Worm (Caenorhabditis elegans) whole organism, late embryonic: ENCODE data around the gene snx-6.
"Not testable (repeated sequence)": the region's sequence is repeated elsewhere in the genome, so short reads cannot be mapped to it uniquely, and the experiment has no call there.

Experiments
- C08G9.2 ChIP-seq: sonication (generic microtip); optimal IDR thresholded peaks from 2 replicates; lab custom pipeline; 2016; ENCODE audit warnings: mild to moderate bottlenecking, missing genetic modification characterization, moderate library complexity, missing compliant biosample characterization
- K02D7.2 ChIP-seq: sonication (generic microtip); optimal IDR thresholded peaks from 2 replicates; lab custom pipeline; 2017; ENCODE audit warnings: mild to moderate bottlenecking, missing genetic modification characterization, missing compliant biosample characterization
- ama-1 ChIP-seq: fragments of 150-350 bp; optimal IDR thresholded peaks from 2 replicates; lab custom pipeline; 2014
- ceh-14 ChIP-seq: sonication (generic microtip); optimal IDR thresholded peaks from 2 replicates; lab custom pipeline; 2016; ENCODE audit warnings: missing genotype, missing genetic modification characterization, missing compliant biosample characterization
- ceh-2 ChIP-seq: sonication (generic microtip); optimal IDR thresholded peaks from 2 replicates; lab custom pipeline; 2016; ENCODE audit warnings: missing genotype, missing genetic modification characterization, missing compliant biosample characterization
- ceh-24 ChIP-seq: sonication (generic microtip); optimal IDR thresholded peaks from 2 replicates; lab custom pipeline; 2016; ENCODE audit warnings: mild to moderate bottlenecking, missing genetic modification characterization, missing compliant biosample characterization
- ceh-34 ChIP-seq: sonication (generic microtip); optimal IDR thresholded peaks from 2 replicates; lab custom pipeline; 2016; ENCODE audit warnings: mild to moderate bottlenecking, missing genetic modification characterization, missing compliant biosample characterization
- ceh-45 ChIP-seq: fragments of 200-800 bp; sonication (Bioruptor generic); IDR thresholded peaks from 2 replicates; pipeline ENCODE4 v1.3.6; 2022; ENCODE audit warnings: missing genetic modification reagents, missing genetic modification characterization, missing compliant biosample characterization
- ceh-6 ChIP-seq: fragments of 200-800 bp; sonication (Bioruptor generic); optimal IDR thresholded peaks from 2 replicates; lab custom pipeline; 2018; ENCODE audit warnings: mild to moderate bottlenecking, missing genetic modification characterization, missing compliant biosample characterization
- dmd-4 ChIP-seq: sonication (generic microtip); optimal IDR thresholded peaks from 2 replicates; lab custom pipeline; 2016; ENCODE audit warnings: borderline replicate concordance, missing genetic modification characterization, missing compliant biosample characterization
- dve-1 ChIP-seq: sonication (generic microtip); optimal IDR thresholded peaks from 2 replicates; lab custom pipeline; 2017; ENCODE audit warnings: antibody characterized with exemption, mild to moderate bottlenecking, missing genetic modification characterization, missing compliant biosample characterization
- elt-2 ChIP-seq: sonication (generic microtip); optimal IDR thresholded peaks from 2 replicates; lab custom pipeline; 2016; ENCODE audit warnings: missing genetic modification reagents, missing genetic modification characterization, missing compliant biosample characterization
- elt-4 ChIP-seq: sonication (generic microtip); optimal IDR thresholded peaks from 2 replicates; lab custom pipeline; 2016; ENCODE audit warnings: missing genetic modification characterization, missing compliant biosample characterization
- lim-6 ChIP-seq: sonication (generic microtip); optimal IDR thresholded peaks from 2 replicates; lab custom pipeline; 2016; ENCODE audit warnings: missing genetic modification characterization, missing compliant biosample characterization
- madf-2 ChIP-seq: sonication (generic microtip); optimal IDR thresholded peaks from 2 replicates; lab custom pipeline; 2017; ENCODE audit warnings: missing genetic modification characterization, missing compliant biosample characterization
- nhr-11 ChIP-seq: fragments of 150-350 bp; optimal IDR thresholded peaks from 2 replicates; lab custom pipeline; 2014; ENCODE audit warnings: missing biosample characterization, missing genetic modification characterization
- nhr-232 ChIP-seq: sonication (generic microtip); optimal IDR thresholded peaks from 2 replicates; lab custom pipeline; 2016; ENCODE audit warnings: missing genetic modification characterization, missing compliant biosample characterization
- npax-4 ChIP-seq: sonication (generic microtip); optimal IDR thresholded peaks from 2 replicates; lab custom pipeline; 2016; ENCODE audit warnings: missing genetic modification characterization, missing compliant biosample characterization
- odd-2 ChIP-seq: sonication (generic microtip); optimal IDR thresholded peaks from 2 replicates; lab custom pipeline; 2017; ENCODE audit warnings: antibody characterized with exemption, mild to moderate bottlenecking, missing genetic modification characterization, missing compliant biosample characterization
- pag-3 ChIP-seq: sonication (generic microtip); optimal IDR thresholded peaks from 2 replicates; lab custom pipeline; 2016; ENCODE audit warnings: missing compliant biosample characterization, missing genetic modification characterization, borderline replicate concordance
- pat-9 ChIP-seq: fragments of 200-800 bp; sonication (Bioruptor generic); optimal IDR thresholded peaks from 2 replicates; lab custom pipeline; 2018; ENCODE audit warnings: mild to moderate bottlenecking, missing genetic modification characterization, moderate library complexity, missing compliant biosample characterization
- pha-4 ChIP-seq: fragments of 150-350 bp; optimal IDR thresholded peaks from 2 replicates; lab custom pipeline; 2018; ENCODE audit warnings: missing biosample characterization, missing genetic modification reagents, missing genetic modification characterization
- rnt-1 ChIP-seq: sonication (generic microtip); optimal IDR thresholded peaks from 2 replicates; lab custom pipeline; 2016; ENCODE audit warnings: missing genetic modification characterization, missing compliant biosample characterization
- sdc-2 ChIP-seq: sonication (generic microtip); optimal IDR thresholded peaks from 2 replicates; lab custom pipeline; 2016; ENCODE audit warnings: missing genotype, missing genetic modification characterization, missing compliant biosample characterization
- syd-9 ChIP-seq: sonication (generic microtip); optimal IDR thresholded peaks from 2 replicates; lab custom pipeline; 2016; ENCODE audit warnings: mild to moderate bottlenecking, missing genetic modification characterization, moderate library complexity, missing compliant biosample characterization
- ttx-3 ChIP-seq: sonication (generic microtip); optimal IDR thresholded peaks from 2 replicates; lab custom pipeline; 2016; ENCODE audit warnings: missing genetic modification reagents, missing genetic modification characterization, missing compliant biosample characterization
- unc-3 ChIP-seq, 2 experiments: fragments of 200-800 bp in 1 of 2; sonication (Bioruptor generic) in 1 of 2; sonication (generic microtip) in 1 of 2; conservative IDR thresholded peaks in 1 of 2; optimal IDR thresholded peaks in 1 of 2; 2 replicates each; pipeline versions ENCODE4 v1.3.6 to Lab custom; 2016 to 2022; ENCODE audit warnings: missing compliant biosample characterization in 2 of 2, missing genetic modification characterization in 2 of 2, missing genetic modification reagents in 1 of 2
- unc-42 ChIP-seq: sonication (generic microtip); optimal IDR thresholded peaks from 2 replicates; lab custom pipeline; 2016; ENCODE audit warnings: missing genotype, missing genetic modification characterization, missing compliant biosample characterization

snx-6 gene

DNA sequence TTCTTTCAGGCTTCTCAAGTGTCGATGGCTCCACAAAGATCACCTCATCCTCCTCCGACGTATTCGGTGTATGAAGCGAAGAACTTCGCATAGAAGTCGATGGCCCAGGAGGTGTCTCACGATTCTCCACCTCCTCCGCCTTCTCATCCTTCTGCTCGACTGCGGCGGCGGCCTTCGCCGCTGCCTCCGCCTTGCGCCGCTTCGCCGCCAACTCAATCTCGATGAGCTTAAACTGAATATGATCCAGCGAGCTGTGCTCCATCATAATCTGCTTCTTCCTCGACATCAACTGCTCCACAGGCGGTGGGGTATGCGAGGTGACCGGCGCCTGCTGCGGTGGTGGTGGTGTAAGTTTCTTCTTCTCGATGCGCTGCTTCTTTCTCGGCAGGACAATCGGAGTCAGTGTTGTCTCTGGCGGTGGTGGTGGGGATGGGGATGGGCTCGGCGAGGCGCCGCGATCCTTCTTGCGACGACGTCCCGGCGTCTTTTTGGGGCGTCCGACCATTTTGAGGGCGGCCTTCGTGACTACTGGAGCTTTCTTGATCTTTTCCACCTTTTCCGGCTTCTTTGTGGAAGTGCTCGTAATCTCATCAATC, 35.9 kb downstream of the snx-6 start:
- no peak for TF ChIP-seq ceh-34 (tag; lab: Kevin White, UChicago)

DNA sequence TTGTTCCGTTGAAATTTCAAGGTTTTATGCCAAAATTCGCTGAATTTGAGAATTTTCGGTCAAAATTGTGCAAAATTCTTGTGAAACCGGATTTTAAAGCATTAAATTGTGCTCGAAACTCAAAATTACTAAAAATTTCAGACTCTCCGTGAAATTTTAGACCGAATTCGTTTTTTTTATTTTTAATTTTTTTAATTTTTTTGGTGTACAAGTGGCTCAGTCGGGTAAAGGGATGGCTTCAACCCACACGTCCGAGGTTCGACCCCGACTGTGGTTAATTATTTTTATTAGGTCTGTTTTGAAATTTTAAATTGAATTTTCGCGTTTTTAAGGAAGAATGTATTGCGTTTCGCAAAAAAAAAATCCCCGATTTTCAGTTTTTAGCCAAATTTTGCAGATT, 40.9 kb downstream of the snx-6 start:
- TF ChIP-seq nhr-11 (no peak), ceh-45 (GFP tag; lab: Robert Waterston, UW) (no peak), dmd-4 (tag; lab: Kevin White, UChicago) (no peak), ceh-6 (GFP tag; lab: Kevin White, UChicago) (no peak), ttx-3 (tag; lab: Kevin White, UChicago) (no peak), C08G9.2 (no peak), dve-1 (tag; lab: Kevin White, UChicago) (no peak), elt-4 (tag; lab: Kevin White, UChicago) (no peak), pha-4 (no peak), madf-2 (no peak), sdc-2 (tag; lab: Kevin White, UChicago) (no peak)

ce11 chrV:17935857-17936256, 44.0 kb downstream of the snx-6 start:
- TF ChIP-seq npax-4 (tag; lab: Kevin White, UChicago) (no peak), ama-1 (lab: Kevin White, UChicago) (no peak), ceh-2 (tag; lab: Kevin White, UChicago) (no peak)

DNA sequence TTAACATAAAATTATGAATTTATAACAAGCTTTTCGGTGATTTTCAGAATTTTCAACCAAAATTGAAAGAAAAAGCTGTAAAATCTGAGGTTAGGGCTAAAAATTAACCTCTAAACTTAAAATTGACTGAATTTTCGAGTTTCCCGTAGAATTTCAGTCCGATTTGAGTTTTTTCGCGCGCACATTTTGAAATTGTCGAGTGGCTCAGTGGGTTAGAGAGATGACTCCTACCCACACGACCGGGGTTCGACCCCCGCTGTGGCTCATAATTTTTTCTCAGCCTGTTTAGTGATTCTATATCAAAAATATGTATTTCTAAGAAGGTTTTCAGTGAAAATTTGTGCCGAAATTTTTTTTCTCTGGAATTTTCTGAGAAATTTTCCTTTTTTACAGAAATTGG, 48.1 kb downstream of the snx-6 start:
- no peak for TF ChIP-seq syd-9 (tag; lab: Kevin White, UChicago)
- no peak for TF ChIP-seq nhr-232 (tag; lab: Kevin White, UChicago)
- TF ChIP-seq ceh-24 (tag; lab: Kevin White, UChicago), result no peak
- no peak for TF ChIP-seq unc-3 (GFP tag; conservative IDR thresholded peaks at IDR 0.05; lab: Robert Waterston, UW)
- no peak for TF ChIP-seq unc-3 (tag; optimal IDR thresholded peaks at IDR 0.05; lab: Kevin White, UChicago)
- TF ChIP-seq dve-1 (tag; lab: Kevin White, UChicago), result no peak
- TF ChIP-seq elt-2 (tag; lab: Kevin White, UChicago), result no peak
- TF ChIP-seq rnt-1 (tag; lab: Kevin White, UChicago), result no peak
- TF ChIP-seq ceh-14 (tag; lab: Kevin White, UChicago), result no peak
- no peak for TF ChIP-seq ceh-2 (tag; lab: Kevin White, UChicago)
- no peak for TF ChIP-seq unc-42
- no peak for TF ChIP-seq lim-6 (tag; lab: Kevin White, UChicago)

DNA sequence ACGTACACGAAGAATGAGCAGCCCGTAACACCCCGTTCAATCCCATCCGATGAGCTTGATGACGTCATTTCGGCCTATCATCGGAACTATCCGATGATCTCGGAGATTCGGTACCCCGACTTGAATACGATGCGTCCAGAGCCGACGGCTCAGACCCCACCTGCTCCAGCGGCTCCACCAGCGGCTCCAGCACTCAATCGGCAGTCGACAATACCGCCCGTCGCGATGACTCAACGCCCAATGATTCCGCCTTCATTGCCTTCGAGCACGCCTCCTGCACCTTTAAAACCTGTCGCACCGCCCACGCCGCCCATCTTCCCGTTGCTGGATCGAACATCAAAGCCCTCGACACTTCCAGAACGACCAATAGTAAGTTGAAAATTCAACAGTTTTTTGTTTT, 51.8 kb downstream of the snx-6 start:
- TF ChIP-seq pat-9 (tag; lab: Kevin White, UChicago) (no peak), K02D7.2 (tag; lab: Kevin White, UChicago) (no peak), pag-3 (tag; lab: Kevin White, UChicago) (peak; percentile 46), npax-4 (tag; lab: Kevin White, UChicago) (no peak)

ce11 chrV:17924095-17925000, 55.5 kb downstream of the snx-6 start, which contains the start of gene usp-50:
TSS of gene usp-50 (plus strand) at chrV:17924916.
- TF ChIP-seq ceh-34 (tag; lab: Kevin White, UChicago); ceh-45 (GFP tag; lab: Robert Waterston, UW); odd-2 (tag; lab: Kevin White, UChicago): not testable (repeated sequence)
